Fruit fly (Drosophila melanogaster) whole organism, prepupa: ENCODE results near the gene Orct2.

Source experiments
- Blimp-1 ChIP-seq: fragments of 200-800 bp; sonication (Bioruptor generic); optimal IDR thresholded peaks from 3 replicates; lab custom pipeline; 2017; ENCODE audit warnings: missing biosample characterization, missing genetic modification characterization, mild to moderate bottlenecking, moderate library complexity, missing genetic modification reagents
- CG10631 ChIP-seq: fragments of 200-800 bp; sonication (Bioruptor generic); optimal IDR thresholded peaks from 2 replicates; lab custom pipeline; 2016; ENCODE audit warnings: missing biosample characterization, missing genetic modification characterization
- CG10669 ChIP-seq: fragments of 200-800 bp; sonication (Bioruptor generic); optimal IDR thresholded peaks from 3 replicates; lab custom pipeline; 2018; ENCODE audit warnings: missing biosample characterization, mild to moderate bottlenecking, missing genetic modification characterization, moderate library complexity
- CG11902 ChIP-seq: fragments of 200-800 bp; sonication (Bioruptor generic); optimal IDR thresholded peaks from 3 replicates; lab custom pipeline; 2016; ENCODE audit warnings: missing biosample characterization, missing genetic modification characterization
- CG1621 ChIP-seq: fragments of 200-800 bp; sonication (Bioruptor generic); optimal IDR thresholded peaks from 3 replicates; lab custom pipeline; 2018; ENCODE audit warnings: missing biosample characterization, mild to moderate bottlenecking, missing genetic modification characterization
- CG16779 ChIP-seq: fragments of 200-800 bp; sonication (Bioruptor generic); optimal IDR thresholded peaks from 3 replicates; lab custom pipeline; 2017; ENCODE audit warnings: missing biosample characterization, mild to moderate bottlenecking, missing genetic modification characterization
- CG3032 ChIP-seq: fragments of 200-800 bp; optimal IDR thresholded peaks from 2 replicates; lab custom pipeline; 2019; ENCODE audit warnings: missing biosample characterization, mild to moderate bottlenecking, missing genetic modification characterization, moderate library complexity
- CG32006 ChIP-seq: fragments of 200-800 bp; sonication (Bioruptor generic); optimal IDR thresholded peaks from 3 replicates; lab custom pipeline; 2017; ENCODE audit warnings: missing biosample characterization, mild to moderate bottlenecking, missing genetic modification characterization
- CG3919 ChIP-seq: fragments of 200-800 bp; sonication (Bioruptor generic); optimal IDR thresholded peaks from 3 replicates; lab custom pipeline; 2016; ENCODE audit warnings: missing biosample characterization, missing genetic modification characterization
- CG4318 ChIP-seq: fragments of 200-800 bp; sonication (Bioruptor generic); optimal IDR thresholded peaks from 3 replicates; lab custom pipeline; 2017; ENCODE audit warnings: missing biosample characterization, mild to moderate bottlenecking, missing genetic modification characterization
- CG6163 ChIP-seq: fragments of 200-800 bp; sonication (Bioruptor generic); IDR thresholded peaks from 3 replicates; pipeline ENCODE4 v1.3.6; 2022; ENCODE audit warnings: missing biosample characterization, missing genetic modification characterization
- CG6792 ChIP-seq: fragments of 200-800 bp; sonication (Bioruptor generic); optimal IDR thresholded peaks from 3 replicates; lab custom pipeline; 2016; ENCODE audit warnings: missing biosample characterization, missing genetic modification characterization
- CG6808 ChIP-seq: fragments of 200-800 bp; sonication (Bioruptor generic); optimal IDR thresholded peaks from 3 replicates; lab custom pipeline; 2017; ENCODE audit warnings: missing biosample characterization, missing genetic modification characterization, mild to moderate bottlenecking, moderate library complexity, missing genetic modification reagents
- CG6854 ChIP-seq: fragments of 200-800 bp; sonication (Bioruptor generic); optimal IDR thresholded peaks from 2 replicates; lab custom pipeline; 2017; ENCODE audit warnings: missing biosample characterization, mild to moderate bottlenecking, missing genetic modification characterization
- CG8119 ChIP-seq: fragments of 200-800 bp; sonication (Bioruptor generic); IDR thresholded peaks from 3 replicates; pipeline ENCODE4 v1.3.6; 2022; ENCODE audit warnings: missing biosample characterization, missing genetic modification characterization
- CG9139 ChIP-seq: fragments of 200-800 bp; sonication (Bioruptor generic); optimal IDR thresholded peaks from 3 replicates; lab custom pipeline; 2017; ENCODE audit warnings: missing biosample characterization, mild to moderate bottlenecking, missing genetic modification characterization
- Eip75B ChIP-seq: fragments of 200-800 bp; sonication (Bioruptor generic); optimal IDR thresholded peaks from 3 replicates; lab custom pipeline; 2016; ENCODE audit warnings: missing biosample characterization, missing genetic modification characterization
- Eip78C ChIP-seq: fragments of 200-800 bp; sonication (Bioruptor generic); peaks from one replicate; lab custom pipeline; 2016; ENCODE audit warnings: missing biosample characterization, missing genetic modification characterization
- Eip93F ChIP-seq: fragments of 200-800 bp; sonication (Bioruptor generic); optimal IDR thresholded peaks from 2 replicates; lab custom pipeline; 2016; ENCODE audit warnings: missing biosample characterization, mild to moderate bottlenecking, missing genetic modification characterization
- Ets21C ChIP-seq: fragments of 200-800 bp; sonication (Bioruptor generic); optimal IDR thresholded peaks from 3 replicates; lab custom pipeline; 2016; ENCODE audit warnings: missing biosample characterization, missing genetic modification characterization
- Gug ChIP-seq: fragments of 200-800 bp; sonication (Bioruptor generic); IDR thresholded peaks from 2 replicates; pipeline ENCODE4 v1.3.6; 2022; ENCODE audit warnings: missing biosample characterization, missing genetic modification characterization
- Hr38 ChIP-seq: sonication (Bioruptor generic); optimal IDR thresholded peaks from 2 replicates; lab custom pipeline; 2016; ENCODE audit warnings: missing biosample characterization, missing genetic modification characterization
- Hr39 ChIP-seq: fragments of 200-800 bp; sonication (Bioruptor generic); optimal IDR thresholded peaks from 2 replicates; lab custom pipeline; 2016; ENCODE audit warnings: missing biosample characterization, missing genetic modification characterization
- Hr4 ChIP-seq: fragments of 200-800 bp; sonication (Bioruptor generic); optimal IDR thresholded peaks from 3 replicates; lab custom pipeline; 2016; ENCODE audit warnings: missing biosample characterization, missing genetic modification characterization
- Lpt ChIP-seq: fragments of 200-800 bp; sonication (Bioruptor generic); optimal IDR thresholded peaks from 3 replicates; lab custom pipeline; 2016; ENCODE audit warnings: missing biosample characterization, missing genetic modification characterization
- Sox102F ChIP-seq: fragments of 200-800 bp; sonication (Bioruptor generic); optimal IDR thresholded peaks from 2 replicates; lab custom pipeline; 2016; ENCODE audit warnings: missing biosample characterization, mild to moderate bottlenecking, missing genetic modification characterization
- achi ChIP-seq: fragments of 200-800 bp; sonication (Bioruptor generic); optimal IDR thresholded peaks from 3 replicates; lab custom pipeline; 2016; ENCODE audit warnings: missing biosample characterization, missing genetic modification characterization
- acj6 ChIP-seq: fragments of 200-800 bp; sonication (Bioruptor generic); optimal IDR thresholded peaks from 3 replicates; lab custom pipeline; 2016; ENCODE audit warnings: missing biosample characterization, missing genetic modification characterization
- cyc ChIP-seq: fragments of 200-800 bp; sonication (Bioruptor generic); optimal IDR thresholded peaks from 3 replicates; lab custom pipeline; 2016; ENCODE audit warnings: missing biosample characterization, missing genetic modification characterization
- dac ChIP-seq: fragments of 200-800 bp; sonication (Bioruptor generic); optimal IDR thresholded peaks from 2 replicates; lab custom pipeline; 2017; ENCODE audit warnings: missing biosample characterization, mild to moderate bottlenecking, missing genetic modification characterization
- dsx ChIP-seq: fragments of 200-800 bp; optimal IDR thresholded peaks from 3 replicates; lab custom pipeline; 2019; ENCODE audit warnings: missing biosample characterization, mild to moderate bottlenecking, missing genetic modification characterization, moderate library complexity; ENCODE audit not compliant: poor library complexity, severe bottlenecking
- eg ChIP-seq: fragments of 200-800 bp; sonication (Bioruptor generic); IDR thresholded peaks from 3 replicates; pipeline ENCODE4 v1.3.6; 2022; ENCODE audit warnings: missing biosample characterization, missing genetic modification characterization
- esn ChIP-seq: fragments of 200-800 bp; sonication (Bioruptor generic); optimal IDR thresholded peaks from 2 replicates; lab custom pipeline; 2016; ENCODE audit warnings: missing biosample characterization, mild to moderate bottlenecking, missing genetic modification characterization, moderate library complexity
- fd85E ChIP-seq: fragments of 200-800 bp; sonication (Bioruptor generic); optimal IDR thresholded peaks from 3 replicates; lab custom pipeline; 2016; ENCODE audit warnings: missing biosample characterization, missing genetic modification characterization
- salr ChIP-seq, 2 experiments: fragments of 200-800 bp; sonication (Bioruptor generic); optimal IDR thresholded peaks; 3 replicates each; lab custom pipeline; 2016 to 2018; ENCODE audit warnings: missing biosample characterization in 2 of 2, missing genetic modification characterization in 2 of 2, mild to moderate bottlenecking in 1 of 2
- spab ChIP-seq: fragments of 200-800 bp; sonication (Bioruptor generic); optimal IDR thresholded peaks from 2 replicates; lab custom pipeline; 2017; ENCODE audit warnings: missing biosample characterization, mild to moderate bottlenecking, missing genetic modification characterization, missing genetic modification reagents
- topi ChIP-seq: fragments of 200-800 bp; sonication (Bioruptor generic); optimal IDR thresholded peaks from 3 replicates; lab custom pipeline; 2016; ENCODE audit warnings: missing biosample characterization, missing genetic modification characterization
- vri ChIP-seq: fragments of 200-800 bp; sonication (Bioruptor generic); optimal IDR thresholded peaks from 3 replicates; lab custom pipeline; 2016; ENCODE audit warnings: missing biosample characterization, mild to moderate bottlenecking, missing genetic modification characterization

Gene Orct2

DNA sequence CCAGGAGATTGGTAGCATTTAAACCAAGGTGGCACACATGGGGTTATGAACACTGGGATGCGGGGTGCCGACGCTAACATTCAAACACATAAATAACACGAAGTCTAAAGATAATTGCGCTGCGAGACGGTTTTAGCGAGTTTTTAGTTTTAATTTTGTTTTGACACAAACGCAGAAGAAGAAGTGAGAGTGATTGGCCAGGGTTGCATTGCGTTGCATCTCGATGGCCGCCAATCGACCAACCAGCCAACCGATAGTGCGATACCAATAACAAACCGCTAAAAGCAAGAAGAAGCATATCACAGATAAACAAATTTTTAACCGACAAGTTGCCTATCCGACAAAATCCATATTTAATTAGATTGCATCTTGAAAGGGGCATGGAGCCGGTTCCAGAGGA is 46.1 kb upstream of the Orct2 start, which contains the start of the genes Spps and CG13609 (continued):
- TF ChIP-seq acj6 (GFP tag; lab: Kevin White, UChicago) (no peak), Sox102F (GFP tag; lab: Kevin White, UChicago) (no peak), CG32006 (GFP tag; lab: Kevin White, UChicago) (no peak), CG4318 (GFP tag; lab: Kevin White, UChicago) (no peak), Eip75B (no peak), CG6808 (no peak), fd85E (GFP tag; lab: Kevin White, UChicago) (no peak), eg (GFP tag; lab: Robert Waterston, UW) (no peak), Hr4 (no peak), Hr39 (no peak), esn (GFP tag; lab: Kevin White, UChicago) (peak; percentile 17), CG9139 (GFP tag; lab: Kevin White, UChicago) (no peak), topi (GFP tag; lab: Kevin White, UChicago) (no peak), CG10631 (GFP tag; lab: Kevin White, UChicago) (no peak), Hr38 (GFP tag; lab: Kevin White, UChicago) (no peak), Blimp-1 (GFP tag; lab: Kevin White, UChicago) (peak; percentile 98), CG16779 (tag; lab: Kevin White, UChicago) (no peak), CG6854 (peak; percentile 5), vri (GFP tag; lab: Kevin White, UChicago) (no peak), CG3032 (tag; lab: Kevin White, UChicago) (no peak), Ets21C (no peak), spab (GFP tag; lab: Kevin White, UChicago) (no peak), CG6163 (GFP tag; lab: Robert Waterston, UW) (no peak), Eip78C (GFP tag; lab: Kevin White, UChicago) (peak; percentile 58), dac (no peak), CG10669 (no peak), dsx (no peak), cyc (no peak), Gug (GFP tag; lab: Robert Waterston, UW) (no peak), CG6792 (GFP tag; lab: Kevin White, UChicago) (no peak), CG8119 (no peak; the same call in 2 of the 3 replicates), CG11902 (GFP tag; lab: Kevin White, UChicago) (no peak), achi (GFP tag; lab: Kevin White, UChicago) (peak; percentile 52)
- TF ChIP-seq, all 60 proteins: peak for 8

dm6 chr3R:24228675-24229074 is 44.2 kb upstream of the Orct2 start, which contains the start of gene Acp95EF:
Acp95EF (plus strand) TSS chr3R:24228975.
- TF ChIP-seq cyc, result no peak

DNA sequence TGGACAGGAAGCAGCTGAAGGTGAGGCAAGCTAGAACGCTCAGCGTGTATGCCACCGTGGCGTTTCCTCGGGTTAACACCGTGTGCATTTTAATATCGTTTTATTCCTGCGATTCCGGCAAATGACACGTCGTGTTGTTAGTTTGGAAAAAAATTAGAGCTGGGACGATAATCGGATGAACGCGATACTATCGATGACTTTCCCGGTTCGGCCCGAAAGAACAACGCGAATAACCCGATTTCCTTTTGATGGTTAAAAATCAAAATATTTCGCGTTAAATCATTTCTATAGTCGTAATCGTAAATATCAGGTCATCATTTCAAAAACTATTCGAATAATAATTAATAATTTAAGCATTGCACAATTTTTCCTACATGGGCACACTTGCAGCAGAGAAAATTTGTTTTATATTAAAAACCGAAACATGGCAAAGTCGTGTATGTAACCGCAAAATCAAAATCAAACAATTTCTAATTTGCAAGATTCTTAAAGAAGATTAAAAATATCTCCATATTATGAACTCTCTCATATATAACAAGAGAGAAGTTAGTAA is 42.9 kb upstream of the Orct2 start, which contains the start of gene Spase22-23:
Spase22-23 (minus strand) TSS at position 166 of the 553 bp plus-strand sequence.
- TF ChIP-seq dac (no peak), spab (GFP tag; lab: Kevin White, UChicago) (no peak), salr (GFP tag; optimal IDR thresholded peaks at IDR 0.05; lab: Kevin White, UChicago) (no peak), CG3919 (no peak), Blimp-1 (GFP tag; lab: Kevin White, UChicago) (no peak), Eip93F (no peak), CG1621 (tag; lab: Kevin White, UChicago) (peak; percentile 76), Lpt (GFP tag; lab: Kevin White, UChicago) (no peak), CG6808 (no peak)
